Fruit fly (Drosophila melanogaster): Measurements from ENCODE around the gene CG9399.

CG9399 gene

DNA sequence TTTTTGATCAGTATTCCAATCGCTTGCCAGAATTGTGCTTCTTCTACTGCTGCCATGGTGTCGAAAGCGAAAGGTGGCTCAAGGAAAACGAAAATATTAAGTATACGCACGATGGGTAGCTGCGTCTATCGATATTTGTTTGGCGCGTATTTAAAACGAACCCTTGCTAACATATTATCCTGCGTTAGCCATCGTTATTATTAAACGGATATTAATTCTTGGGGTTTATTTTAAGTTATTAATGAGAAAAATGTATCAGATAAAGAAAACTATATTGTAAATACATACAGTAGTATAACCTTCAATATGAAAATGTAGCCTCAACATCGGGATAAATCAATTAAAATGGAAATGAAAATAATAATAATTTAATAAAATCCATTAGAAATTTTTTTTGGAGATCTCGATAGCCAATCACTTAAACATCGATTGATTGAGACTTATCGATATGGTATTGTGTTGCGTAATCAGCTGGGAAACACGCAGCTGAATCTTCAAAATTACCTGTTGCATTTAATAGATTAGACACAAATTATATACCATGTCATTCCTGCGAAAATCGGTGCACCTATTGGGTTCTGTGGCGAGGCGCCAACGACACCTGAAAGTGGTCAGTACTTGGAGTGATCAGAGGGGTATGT lies 18.6 kb downstream of the CG9399 start, which contains the start of the genes CG9386 and BckdhA (continued):
- TF ChIP-seq CG6765 (GFP tag; optimal IDR thresholded peaks at IDR 0.05), result peak; percentile 27
- TF ChIP-seq CG18011 (GFP tag; optimal IDR thresholded peaks at IDR 0.05), result peak; percentile 2
- peak; percentile 29; the same call in 1 of the 2 replicates for TF ChIP-seq al (GFP tag; IDR thresholded peaks at IDR 0.05)
- peak; percentile 76 for TF ChIP-seq NFAT (GFP tag; IDR thresholded peaks at IDR 0.05)
- peak; percentile 26 for TF ChIP-seq CG9876 (GFP tag; optimal IDR thresholded peaks at IDR 0.05)
- TF ChIP-seq grn (GFP tag; optimal IDR thresholded peaks at IDR 0.05), result peak; percentile 57
- TF ChIP-seq CG30020 (tag; optimal IDR thresholded peaks at IDR 0.05), result peak; percentile 26
- TF ChIP-seq Dad (GFP tag; optimal IDR thresholded peaks at IDR 0.05), result peak; percentile 20
- TF ChIP-seq CG11085 (GFP tag; IDR thresholded peaks at IDR 0.05), result no peak
- 0 out of 2 replicates have a peak, but pooled peaks have one; percentile 38 for TF ChIP-seq CG32767 (GFP tag; IDR thresholded peaks at IDR 0.05)
- 0 out of 3 replicates have a peak, but pooled peaks have one; percentile 32 for TF ChIP-seq dysf (GFP tag; IDR thresholded peaks at IDR 0.05)
- TF ChIP-seq fd3F (GFP tag; optimal IDR thresholded peaks at IDR 0.05), result peak; percentile 7
- peak; percentile 45 for TF ChIP-seq CG17829 (tag; optimal IDR thresholded peaks at IDR 0.05)
- peak; percentile 52 for TF ChIP-seq trem (tag; optimal IDR thresholded peaks at IDR 0.05)
- TF ChIP-seq CG17385 (GFP tag; optimal IDR thresholded peaks at IDR 0.05), result peak; percentile 93
- peak; percentile 50 for TF ChIP-seq CG15514 (GFP tag; optimal IDR thresholded peaks at IDR 0.05)
- TF ChIP-seq dm (GFP tag; optimal IDR thresholded peaks at IDR 0.05), result peak; percentile 61
- TF ChIP-seq Hr51 (GFP tag; optimal IDR thresholded peaks at IDR 0.05), result peak in 1 of 2 experiments; percentile 19
- TF ChIP-seq peb (GFP tag; IDR thresholded peaks at IDR 0.05), result 0 out of 2 replicates have a peak, but pooled peaks have one; percentile 38
- peak; percentile 46 for TF ChIP-seq maf-S (GFP tag; optimal IDR thresholded peaks at IDR 0.05)
- TF ChIP-seq CG18619 (GFP tag; optimal IDR thresholded peaks at IDR 0.05), result peak; percentile 32
- TF ChIP-seq Xrp1 (GFP tag; IDR thresholded peaks at IDR 0.05), result peak; percentile 40; the same call in 1 of the 2 replicates
- no peak for TF ChIP-seq CG5180 (GFP tag; optimal IDR thresholded peaks at IDR 0.05)
- TF ChIP-seq crp (GFP tag; optimal IDR thresholded peaks at IDR 0.05), result peak in 1 of 2 experiments; percentile 76
- peak; percentile 49 for TF ChIP-seq CG9215 (GFP tag; IDR thresholded peaks at IDR 0.05)
- TF ChIP-seq fu2 (GFP tag; optimal IDR thresholded peaks at IDR 0.05), result peak; percentile 46
- TF ChIP-seq nerfin-1 (tag; optimal IDR thresholded peaks at IDR 0.05), result peak; percentile 42
- peak; percentile 95 for TF ChIP-seq CG6689 (GFP tag; IDR thresholded peaks at IDR 0.05)
- TF ChIP-seq Hmr (GFP tag; optimal IDR thresholded peaks at IDR 0.05), result peak; percentile 42
- TF ChIP-seq CG3407 (GFP tag; optimal IDR thresholded peaks at IDR 0.05), result peak; percentile 13
- TF ChIP-seq NC2β (GFP tag; optimal IDR thresholded peaks at IDR 0.05), result peak; percentile 11
- TF ChIP-seq CG2199 (GFP tag; IDR thresholded peaks at IDR 0.05), result no peak
- TF ChIP-seq CG42726 (GFP tag; IDR thresholded peaks at IDR 0.05; ENCODE audit: partially characterized antibody), result peak; percentile 50; the same call in 1 of the 2 replicates
- TF ChIP-seq CG9817 (tag; optimal IDR thresholded peaks at IDR 0.05), result peak; percentile 63
- TF ChIP-seq Mad (GFP tag; optimal IDR thresholded peaks at IDR 0.05), result peak; percentile 40
- TF ChIP-seq Sry-β (GFP tag; optimal IDR thresholded peaks at IDR 0.05), result peak; percentile 33
- TF ChIP-seq HLHmδ (GFP tag; optimal IDR thresholded peaks at IDR 0.05), result no peak
- peak; percentile 29 for TF ChIP-seq Myb (GFP tag; optimal IDR thresholded peaks at IDR 0.05)
- TF ChIP-seq Antp (GFP tag; optimal IDR thresholded peaks at IDR 0.05), result peak; percentile 51
- no peak for TF ChIP-seq en (GFP tag; optimal IDR thresholded peaks at IDR 0.05)
- TF ChIP-seq ato (GFP tag; IDR thresholded peaks at IDR 0.05; ENCODE audit: partially characterized antibody), result peak; percentile 56; the same call in 1 of the 2 replicates
- TF ChIP-seq CG4820 (GFP tag; optimal IDR thresholded peaks at IDR 0.05), result peak; percentile 14
- TF ChIP-seq slbo (GFP tag; IDR thresholded peaks at IDR 0.05), result peak; percentile 71
- TF ChIP-seq CG12942 (GFP tag; optimal IDR thresholded peaks at IDR 0.05), result peak; percentile 65
- TF ChIP-seq Fer2 (tag; optimal IDR thresholded peaks at IDR 0.05), result peak; percentile 12
- TF ChIP-seq Aef1 (GFP tag; IDR thresholded peaks at IDR 0.05), result peak; percentile 13; the same call in 1 of the 3 replicates
- TF ChIP-seq bsh (GFP tag; optimal IDR thresholded peaks at IDR 0.05), result peak in 1 of 2 experiments; percentile 15
- no peak for TF ChIP-seq Awh (GFP tag; IDR thresholded peaks at IDR 0.05)

All from whole organism, embryonic.